Fruit fly (Drosophila melanogaster) whole organism, embryonic: ENCODE results near the gene Cpr62Bc.

Experiments used
- BEAF-32 ChIP-seq: fragments of 200-800 bp; sonication (Bioruptor generic); optimal IDR thresholded peaks from 3 replicates; lab custom pipeline; 2017; ENCODE audit warnings: missing biosample characterization, missing genetic modification characterization, mild to moderate bottlenecking, moderate library complexity, missing genetic modification reagents
- CG8924 ChIP-seq: fragments of 200-800 bp; optimal IDR thresholded peaks from 3 replicates; lab custom pipeline; 2019; ENCODE audit warnings: missing biosample characterization, mild to moderate bottlenecking, missing genetic modification characterization, moderate library complexity
- Ets97D ChIP-seq: fragments of 200-800 bp; sonication (Bioruptor generic); optimal IDR thresholded peaks from 3 replicates; lab custom pipeline; 2016; ENCODE audit warnings: missing biosample characterization, missing genetic modification characterization
- ase ChIP-seq: fragments of 200-800 bp; sonication (Bioruptor generic); IDR thresholded peaks from 3 replicates; pipeline ENCODE4 v1.3.6; 2022; ENCODE audit warnings: missing biosample characterization, missing genetic modification characterization
- toy ChIP-seq: fragments of 200-800 bp; sonication (Bioruptor generic); IDR thresholded peaks from 2 replicates; pipeline ENCODE4 v1.3.6; 2022; ENCODE audit warnings: missing biosample characterization, missing genetic modification characterization

- TF ChIP-seq toy (GFP tag; lab: Robert Waterston, UW) (no peak), BEAF-32 (no peak), Ets97D (GFP tag; lab: Kevin White, UChicago) (no peak), CG8924 (tag; lab: Kevin White, UChicago) (no peak), ase (GFP tag; lab: Robert Waterston, UW) (no peak)
Measured at dm6 chr3L:1850498-1850897, 8.6 kb upstream of the Cpr62Bc start.
